Worm (Caenorhabditis elegans) whole organism, late embryonic: ENCODE data around the gene fbxc-32.

Experiments used
- T23F11.4 ChIP-seq: fragments of 200-800 bp; sonication (Bioruptor generic); optimal IDR thresholded peaks from 2 replicates; lab custom pipeline; 2018; ENCODE audit warnings: mild to moderate bottlenecking, missing genetic modification characterization, missing compliant biosample characterization
- ama-1 ChIP-seq: fragments of 150-350 bp; optimal IDR thresholded peaks from 2 replicates; lab custom pipeline; 2014
- mec-3 ChIP-seq: sonication (generic microtip); optimal IDR thresholded peaks from 2 replicates; lab custom pipeline; 2016; ENCODE audit warnings: borderline replicate concordance, missing genetic modification characterization, missing compliant biosample characterization
- pqm-1 ChIP-seq: sonication (generic microtip); optimal IDR thresholded peaks from 2 replicates; lab custom pipeline; 2016; ENCODE audit warnings: missing genetic modification characterization, missing compliant biosample characterization
- tbx-7 ChIP-seq: sonication (generic microtip); optimal IDR thresholded peaks from 2 replicates; lab custom pipeline; 2016; ENCODE audit warnings: missing genotype, missing genetic modification characterization, missing compliant biosample characterization

DNA sequence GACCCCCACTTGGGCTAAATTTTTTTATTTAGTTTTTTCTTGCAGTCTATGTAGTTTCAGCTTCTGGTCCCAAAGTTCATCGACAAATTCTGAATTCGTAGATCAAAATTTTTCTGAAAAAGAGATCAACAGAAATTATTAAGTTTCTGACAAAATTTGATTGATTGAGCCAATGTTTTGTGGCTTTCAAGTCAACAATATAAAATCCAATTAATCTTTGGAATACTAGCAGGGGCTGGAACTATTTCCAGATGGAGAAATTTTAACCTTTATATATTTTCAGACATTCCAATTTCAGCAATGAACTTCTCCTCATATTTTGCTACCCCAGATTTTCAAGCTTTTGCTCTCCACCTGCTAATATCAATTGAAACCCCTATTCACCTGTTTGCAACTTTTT lies 34.9 kb upstream of the fbxc-32 start, which contains the start of gene srh-274:
- no peak for TF ChIP-seq tbx-7
- no peak for TF ChIP-seq pqm-1 (tag; lab: Kevin White, UChicago)
- no peak for TF ChIP-seq mec-3 (tag; lab: Kevin White, UChicago)
- TF ChIP-seq T23F11.4 (GFP tag; lab: Kevin White, UChicago): no peak
- no peak for TF ChIP-seq ama-1 (lab: Kevin White, UChicago)
